Worm (Caenorhabditis elegans): ENCODE results near the gene C18D1.2.
"Not testable (repeated sequence)": the region's sequence is repeated elsewhere in the genome, so short reads cannot be mapped to it uniquely, and the experiment has no call there.

The C18D1.2 gene

ce11 chrII:10033163-10033871, 23.5 kb upstream of the C18D1.2 start, which contains the start of gene mtcu-2 (continued):
- peak; percentile 98 for TF ChIP-seq D1046.2 (GFP tag; IDR thresholded peaks at IDR 0.05)
- peak in 1 of 2 experiments; percentile 79 for TF ChIP-seq hif-1 (tag; optimal IDR thresholded peaks at IDR 0.05)
- peak; percentile 99 for TF ChIP-seq ceh-20 (GFP tag; IDR thresholded peaks at IDR 0.05)
- TF ChIP-seq dpl-1 (GFP tag; optimal IDR thresholded peaks at IDR 0.05), result peak; percentile 67
- peak; percentile 68 for TF ChIP-seq hlh-30 (tag; optimal IDR thresholded peaks at IDR 0.05; ENCODE audit: insufficient read depth)
- TF ChIP-seq zip-11 (GFP tag; IDR thresholded peaks at IDR 0.05), result peak; percentile 78; the same call in 1 of the 2 replicates
- peak; percentile 69 for TF ChIP-seq nhr-6 (tag; optimal IDR thresholded peaks at IDR 0.05)
- peak; percentile 27 for TF ChIP-seq nhr-28 (tag; optimal IDR thresholded peaks at IDR 0.05)
- TF ChIP-seq lin-29 (GFP tag; IDR thresholded peaks at IDR 0.05), result peak; percentile 92
- peak; percentile 71 for TF ChIP-seq hlh-11 (tag; optimal IDR thresholded peaks at IDR 0.05)
- TF ChIP-seq ZK337.2 (GFP tag; IDR thresholded peaks at IDR 0.05), result peak; percentile 97
- peak; percentile 99 for TF ChIP-seq hmg-1.1 (GFP tag; IDR thresholded peaks at IDR 0.05)
- TF ChIP-seq nhr-102 (tag; optimal IDR thresholded peaks at IDR 0.05), result peak; percentile 79
- TF ChIP-seq madf-9 (GFP tag; conservative IDR thresholded peaks at IDR 0.05), result peak; percentile 94
- peak; percentile 83 for TF ChIP-seq lim-7 (GFP tag; IDR thresholded peaks at IDR 0.05)
- not testable (repeated sequence) for TF ChIP-seq daf-16 (GFP tag; optimal IDR thresholded peaks at IDR 0.05)
- TF ChIP-seq daf-16 (tag; optimal IDR thresholded peaks at IDR 0.05), result peak; percentile 40
- TF ChIP-seq daf-19 (GFP tag; conservative IDR thresholded peaks at IDR 0.05), result peak; percentile 98
- peak in 1 of 2 experiments; percentile 48 for TF ChIP-seq mdl-1 (tag; optimal IDR thresholded peaks at IDR 0.05)
- peak; percentile 95 for TF ChIP-seq zfp-3 (GFP tag; conservative IDR thresholded peaks at IDR 0.05)
- TF ChIP-seq spr-1 (tag; optimal IDR thresholded peaks at IDR 0.05), result peak; percentile 55
- peak; percentile 98 for TF ChIP-seq arid-1 (GFP tag; conservative IDR thresholded peaks at IDR 0.05)
- peak; percentile 57 for TF ChIP-seq lin-15B (tag; optimal IDR thresholded peaks at IDR 0.05)
- TF ChIP-seq nhr-42 (GFP tag; IDR thresholded peaks at IDR 0.05), result peak; percentile 98
- TF ChIP-seq ceh-44 (GFP tag; IDR thresholded peaks at IDR 0.05), result peak; percentile 98

DNA sequence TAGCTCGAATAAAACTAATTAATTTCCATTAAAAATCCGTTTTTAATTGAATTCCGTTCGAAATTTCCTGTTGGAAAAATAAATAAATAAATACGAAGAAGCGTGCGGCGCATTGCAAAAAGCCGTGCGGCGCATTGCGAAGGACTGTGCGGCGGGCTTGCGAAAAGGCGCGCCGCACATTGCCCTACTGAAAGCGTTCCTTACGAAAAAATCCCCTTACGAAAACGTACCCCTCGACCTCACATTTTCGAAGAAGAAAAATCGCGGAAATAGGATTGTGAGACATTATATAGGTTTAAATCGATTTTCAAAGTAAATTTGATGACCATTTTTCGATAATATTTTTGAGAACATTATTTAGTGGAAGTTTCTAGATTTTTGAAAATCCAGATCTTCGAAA, 22.0 kb upstream of the C18D1.2 start:
- TF ChIP-seq ctbp-1 (GFP tag; IDR thresholded peaks at IDR 0.05), result peak; percentile 76; the same call in 1 of the 2 replicates
- TF ChIP-seq dmd-9 (GFP tag; IDR thresholded peaks at IDR 0.05), result 0 out of 2 replicates have a peak, but pooled peaks have one; percentile 66
- TF ChIP-seq T26A8.4 (GFP tag; IDR thresholded peaks at IDR 0.05), result peak; percentile 76
- peak; percentile 78 for TF ChIP-seq egl-43 (GFP tag; IDR thresholded peaks at IDR 0.05)
- peak; percentile 58; the same call in 1 of the 2 replicates for TF ChIP-seq arid-1 (GFP tag; conservative IDR thresholded peaks at IDR 0.05)
- 0 out of 2 replicates have a peak, but pooled peaks have one; percentile 16 for TF ChIP-seq mdt-29 (GFP tag; IDR thresholded peaks at IDR 0.05)
- TF ChIP-seq ceh-44 (GFP tag; IDR thresholded peaks at IDR 0.05), result peak; percentile 79
- peak; percentile 69; the same call in 1 of the 2 replicates for TF ChIP-seq pha-4 (GFP tag; IDR thresholded peaks at IDR 0.05)
- TF ChIP-seq pha-4 (tag; optimal IDR thresholded peaks at IDR 0.05), result not testable (repeated sequence)
- TF ChIP-seq dmd-6 (GFP tag; IDR thresholded peaks at IDR 0.05), result peak; percentile 56
- TF ChIP-seq D1046.2 (GFP tag; IDR thresholded peaks at IDR 0.05), result peak; percentile 74; the same call in 1 of the 2 replicates
- peak; percentile 49; the same call in 1 of the 2 replicates for TF ChIP-seq tra-1 (GFP tag; IDR thresholded peaks at IDR 0.05)
- peak; percentile 58; the same call in 1 of the 2 replicates for TF ChIP-seq snpc-1.2 (GFP tag; IDR thresholded peaks at IDR 0.05)
- peak; percentile 89 for TF ChIP-seq hmg-1.1 (GFP tag; IDR thresholded peaks at IDR 0.05)
- TF ChIP-seq Y48G9A.11 (GFP tag; IDR thresholded peaks at IDR 0.05), result peak; percentile 63
- 0 out of 2 replicates have a peak, but pooled peaks have one; percentile 20 for TF ChIP-seq saeg-2 (GFP tag; IDR thresholded peaks at IDR 0.05)
- TF ChIP-seq mes-2 (tag; optimal IDR thresholded peaks at IDR 0.05; ENCODE audit: poor library complexity, severe bottlenecking), result peak; percentile 49
- TF ChIP-seq ceh-20 (GFP tag; IDR thresholded peaks at IDR 0.05), result peak; percentile 66; the same call in 1 of the 2 replicates
- TF ChIP-seq set-16 (GFP tag; IDR thresholded peaks at IDR 0.05), result peak; percentile 42; the same call in 1 of the 2 replicates
- TF ChIP-seq madf-5 (GFP tag; IDR thresholded peaks at IDR 0.05), result 0 out of 4 replicates have a peak, but pooled peaks of 1 of the 2 experiments have one; percentile 63
- 0 out of 2 replicates have a peak, but pooled peaks have one; percentile 25 for TF ChIP-seq lin-1 (GFP tag; IDR thresholded peaks at IDR 0.05)
- TF ChIP-seq nhr-41 (GFP tag; IDR thresholded peaks at IDR 0.05), result 0 out of 2 replicates have a peak, but pooled peaks have one; percentile 36
- TF ChIP-seq vab-7 (GFP tag; IDR thresholded peaks at IDR 0.05), result peak; percentile 86
- peak; percentile 91 for TF ChIP-seq lin-38 (GFP tag; IDR thresholded peaks at IDR 0.05)
